Worm (Caenorhabditis elegans): ENCODE measurements around the gene cutl-5.
A peak's percentile ranks its signal among the peaks of the same experiment; 100 is the strongest.

cutl-5 gene

DNA sequence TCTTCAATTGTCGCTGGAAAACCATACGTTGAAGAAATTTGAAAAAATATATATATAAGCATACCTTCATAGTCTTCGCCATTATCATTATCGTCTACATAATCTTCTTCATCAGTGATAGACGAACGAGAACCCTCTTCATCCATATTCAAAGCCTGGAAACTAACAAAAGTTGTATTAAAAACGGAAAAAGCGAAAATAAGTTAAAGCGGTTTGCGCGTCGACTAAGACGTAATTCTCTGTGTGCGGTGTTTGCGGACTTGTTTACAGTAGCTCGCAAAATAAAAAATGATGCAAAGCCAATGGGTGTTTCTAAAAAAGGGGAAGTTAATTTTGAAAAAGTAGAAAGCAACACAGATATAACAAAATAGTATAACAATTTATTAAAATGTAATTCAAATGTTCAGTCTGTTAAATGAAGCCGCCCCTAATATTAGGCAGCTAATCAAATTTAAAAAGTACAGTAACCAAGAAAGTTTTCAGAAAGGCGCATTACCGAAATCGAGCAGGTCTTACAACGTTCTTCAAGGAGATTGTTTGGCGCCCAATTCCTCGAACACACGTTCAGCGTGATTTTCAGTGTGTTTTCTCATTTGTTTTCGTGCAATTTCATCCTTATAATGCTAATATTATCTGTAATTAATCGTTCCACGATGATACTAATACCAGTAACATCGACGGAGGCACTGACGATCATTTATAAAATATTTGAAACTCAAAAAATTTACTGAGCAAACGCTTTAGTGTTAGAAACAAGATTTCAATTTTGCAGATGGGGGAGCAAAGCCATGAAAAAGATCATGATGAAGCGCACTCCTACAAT is 16.4 kb upstream of the cutl-5 start, which contains the start of the genes T07F8.4 and gld-3:
TSS of gene T07F8.4 (minus strand) at position 162 of the 823 bp plus-strand sequence.
TSS of gene gld-3 (plus strand) at position 773 of the 823 bp plus-strand sequence.
- TF ChIP-seq ztf-28 (GFP tag; IDR thresholded peaks at IDR 0.05), result 0 out of 2 replicates have a peak, but pooled peaks have one; percentile 4
- TF ChIP-seq ztf-25 (GFP tag; IDR thresholded peaks at IDR 0.05), result no peak
- TF ChIP-seq somi-1 (GFP tag; optimal IDR thresholded peaks at IDR 0.05), result no peak
- peak; percentile 69 for TF ChIP-seq dox-1 (GFP tag; IDR thresholded peaks at IDR 0.05)
- TF ChIP-seq mcd-1 (GFP tag; IDR thresholded peaks at IDR 0.05), result no peak
- TF ChIP-seq tbx-9 (tag; optimal IDR thresholded peaks at IDR 0.05; ENCODE audit: borderline replicate concordance), result no peak
- peak; percentile 81 for TF ChIP-seq madf-8 (GFP tag; conservative IDR thresholded peaks at IDR 0.05)
- no peak for TF ChIP-seq sptf-2 (GFP tag; optimal IDR thresholded peaks at IDR 0.05)
- TF ChIP-seq snpc-3.4 (tag; optimal IDR thresholded peaks at IDR 0.05), result peak; percentile 24
- no peak for TF ChIP-seq K11D2.4 (GFP tag; IDR thresholded peaks at IDR 0.05)
- no peak for TF ChIP-seq let-526 (GFP tag; IDR thresholded peaks at IDR 0.05)
- no peak for TF ChIP-seq ceh-40 (GFP tag; IDR thresholded peaks at IDR 0.05)
- TF ChIP-seq unc-62 (GFP tag; optimal IDR thresholded peaks at IDR 0.05), result no peak
- peak; percentile 87 for TF ChIP-seq F33H1.4 (GFP tag; IDR thresholded peaks at IDR 0.05)
- no peak for TF ChIP-seq attf-3 (GFP tag; conservative IDR thresholded peaks at IDR 0.05)
- no peak for TF ChIP-seq Y56A3A.18 (GFP tag; IDR thresholded peaks at IDR 0.05)
- no peak for TF ChIP-seq pbrm-1 (GFP tag; IDR thresholded peaks at IDR 0.05)
- no peak for TF ChIP-seq atf-7 (tag; optimal IDR thresholded peaks at IDR 0.05)
- TF ChIP-seq lir-1 (GFP tag; conservative IDR thresholded peaks at IDR 0.05), result no peak
- TF ChIP-seq him-1 (tag; optimal IDR thresholded peaks at IDR 0.05), result peak; percentile 24
- peak; percentile 35 for TF ChIP-seq ztf-18 (tag; optimal IDR thresholded peaks at IDR 0.05)
- TF ChIP-seq egrh-3 (GFP tag; IDR thresholded peaks at IDR 0.05), result no peak
- no peak for TF ChIP-seq mxl-1 (tag; optimal IDR thresholded peaks at IDR 0.05)
- peak; percentile 85 for TF ChIP-seq xnd-1 (tag; optimal IDR thresholded peaks at IDR 0.05)
- TF ChIP-seq C17E4.6 (GFP tag; IDR thresholded peaks at IDR 0.05), result no peak
- no peak for TF ChIP-seq dpff-1 (tag; optimal IDR thresholded peaks at IDR 0.05)
- TF ChIP-seq nhr-90 (tag; optimal IDR thresholded peaks at IDR 0.05), result no peak
- no peak for TF ChIP-seq hlh-12 (tag; optimal IDR thresholded peaks at IDR 0.05)
- no peak for TF ChIP-seq B0035.1 (tag; optimal IDR thresholded peaks at IDR 0.05)
- TF ChIP-seq sea-2 (GFP tag; IDR thresholded peaks at IDR 0.05), result no peak
- peak; percentile 71 for TF ChIP-seq lin-54 (GFP tag; optimal IDR thresholded peaks at IDR 0.05)
- no peak for TF ChIP-seq hmg-1.2 (GFP tag; IDR thresholded peaks at IDR 0.05)
- TF ChIP-seq aptf-2 (GFP tag; conservative IDR thresholded peaks at IDR 0.05), result no peak
- TF ChIP-seq nfya-2 (GFP tag; IDR thresholded peaks at IDR 0.05), result no peak
- TF ChIP-seq F55B11.4 (tag; optimal IDR thresholded peaks at IDR 0.05; ENCODE audit: borderline replicate concordance, insufficient read depth), result no peak
- 0 out of 2 replicates have a peak, but pooled peaks have one; percentile 28 for TF ChIP-seq ekl-4 (GFP tag; IDR thresholded peaks at IDR 0.05)
- TF ChIP-seq madf-6 (GFP tag; IDR thresholded peaks at IDR 0.05), result peak; percentile 93
- TF ChIP-seq F52B5.7 (tag; optimal IDR thresholded peaks at IDR 0.05), result no peak
- TF ChIP-seq T07F8.4 (tag; optimal IDR thresholded peaks at IDR 0.05), result no peak
- TF ChIP-seq ama-1 (optimal IDR thresholded peaks at IDR 0.05), result no peak
- TF ChIP-seq ama-1 (GFP tag; optimal IDR thresholded peaks at IDR 0.05), result no peak
- no peak for TF ChIP-seq ceh-79 (tag; optimal IDR thresholded peaks at IDR 0.05)
- peak; percentile 80 for TF ChIP-seq ceh-91 (GFP tag; IDR thresholded peaks at IDR 0.05)
- no peak for TF ChIP-seq madf-10 (tag; optimal IDR thresholded peaks at IDR 0.05)
- TF ChIP-seq Y95B8A.8 (GFP tag; IDR thresholded peaks at IDR 0.05), result 0 out of 2 replicates have a peak, but pooled peaks have one; percentile 37
- TF ChIP-seq let-607 (tag; optimal IDR thresholded peaks at IDR 0.05), result no peak
- no peak for TF ChIP-seq nhr-120 (GFP tag; IDR thresholded peaks at IDR 0.05)
- TF ChIP-seq die-1 (tag; optimal IDR thresholded peaks at IDR 0.05), result no peak
- peak; percentile 82 for TF ChIP-seq efl-1 (GFP tag; optimal IDR thresholded peaks at IDR 0.05)
